Fruit fly (Drosophila melanogaster): ENCODE data around the gene Sps2.

DNA sequence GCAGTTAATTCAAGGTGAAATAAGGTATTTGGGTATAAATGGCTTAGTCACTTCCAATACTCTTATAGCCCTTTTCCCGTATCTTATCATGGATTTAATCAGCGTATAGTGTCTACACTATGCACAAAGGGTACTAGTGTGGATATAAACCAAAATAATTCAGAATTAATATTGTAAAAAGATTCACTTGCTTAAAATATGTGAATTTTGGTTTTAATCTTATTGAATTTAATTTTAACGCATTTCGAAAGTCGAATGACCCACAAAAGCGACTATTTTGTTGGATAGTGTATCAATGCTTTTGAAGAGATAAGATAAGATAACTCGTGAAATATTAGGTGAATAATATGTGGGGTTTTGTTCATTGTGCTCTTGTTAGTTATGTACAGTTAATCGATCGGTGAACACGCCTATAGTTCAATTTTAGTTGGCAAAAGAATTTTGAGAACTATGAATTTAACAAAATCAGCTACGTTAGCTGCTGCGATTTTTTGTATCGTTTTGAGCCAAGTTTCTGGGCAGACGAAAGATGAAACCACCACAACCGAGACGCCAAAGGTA lies 39.6 kb downstream of the Sps2 start, which contains the start of gene CG5096:
- TF ChIP-seq CG14711 (tag; optimal IDR thresholded peaks at IDR 0.05) (peak; percentile 90), cic (GFP tag; optimal IDR thresholded peaks at IDR 0.05) (peak; percentile 86), tj (GFP tag; optimal IDR thresholded peaks at IDR 0.05) (peak; percentile 46), CG11617 (GFP tag; optimal IDR thresholded peaks at IDR 0.05) (peak; percentile 92), toe (GFP tag; optimal IDR thresholded peaks at IDR 0.05) (no peak), cnc (optimal IDR thresholded peaks at IDR 0.05) (peak in 1 of 2 experiments; percentile 27), kay (GFP tag; ENCODE audit: borderline replicate concordance) (peak; percentile 97), CG33017 (tag; optimal IDR thresholded peaks at IDR 0.05) (peak; percentile 96), CG7101 (tag; optimal IDR thresholded peaks at IDR 0.05) (peak; percentile 96), bab1 (GFP tag; optimal IDR thresholded peaks at IDR 0.05) (no peak)

All from whole organism, adult.